Fruit fly (Drosophila melanogaster) S2 (cell line): Measurements from ENCODE around the gene ZIPIC.

ENCODE experiments used
- CG8478 ChIP-seq: fragments of >200 bp; optimal IDR thresholded peaks from 2 replicates; lab custom pipeline; 2018
- CTCF ChIP-seq, 2 experiments: fragments of >200 bp; optimal IDR thresholded peaks; 2 replicates each; lab custom pipeline; 2018

The ZIPIC gene

DNA sequence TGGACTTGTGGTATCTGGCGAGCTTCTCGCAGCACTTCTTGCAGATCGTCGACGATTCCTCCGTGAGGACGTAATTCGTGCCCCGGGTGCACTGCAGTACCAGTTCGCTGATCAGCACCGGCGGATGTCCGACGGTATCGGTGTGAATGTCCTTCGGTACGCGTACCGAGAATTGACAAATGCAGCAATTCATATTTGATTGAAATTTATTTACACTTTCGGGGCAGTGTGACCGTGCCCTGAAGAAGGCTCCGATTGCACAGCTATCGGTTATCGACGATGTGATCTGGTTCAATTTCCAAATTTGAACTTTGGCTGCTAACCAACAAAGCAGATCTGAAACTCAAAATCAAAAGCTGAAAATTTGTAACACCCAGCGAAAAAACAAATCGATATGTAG is at the start of gene ZIPIC:
ZIPIC (minus strand) TSS at position 262 of the 400 bp plus-strand sequence.
- TF ChIP-seq CTCF (optimal IDR thresholded peaks at IDR 0.05; lab: Kevin White, UChicago) (no peak), CG8478 (lab: Kevin White, UChicago) (no peak)

DNA sequence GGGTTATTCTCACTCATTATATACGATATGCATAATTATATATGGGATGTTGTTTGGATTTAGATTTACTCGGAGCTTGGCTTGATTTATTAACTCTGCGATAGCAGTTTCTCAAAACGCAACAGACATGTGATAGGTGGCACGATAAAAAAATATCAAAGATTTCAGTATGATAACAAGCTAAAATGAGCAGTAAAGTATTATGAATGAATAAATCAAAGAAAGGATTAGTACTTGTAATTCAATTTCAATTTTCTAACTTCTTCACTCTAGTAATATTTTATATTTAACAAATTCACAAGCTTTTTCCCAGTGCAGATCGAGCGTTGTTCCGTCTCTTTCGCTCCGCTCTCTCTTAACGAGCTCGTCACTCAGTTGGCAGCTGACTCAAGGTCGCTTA is 47.5 kb upstream of the ZIPIC start:
- TF ChIP-seq CG8478 (lab: Kevin White, UChicago) (no peak), CTCF (optimal IDR thresholded peaks at IDR 0.05; lab: Kevin White, UChicago) (no peak)

DNA sequence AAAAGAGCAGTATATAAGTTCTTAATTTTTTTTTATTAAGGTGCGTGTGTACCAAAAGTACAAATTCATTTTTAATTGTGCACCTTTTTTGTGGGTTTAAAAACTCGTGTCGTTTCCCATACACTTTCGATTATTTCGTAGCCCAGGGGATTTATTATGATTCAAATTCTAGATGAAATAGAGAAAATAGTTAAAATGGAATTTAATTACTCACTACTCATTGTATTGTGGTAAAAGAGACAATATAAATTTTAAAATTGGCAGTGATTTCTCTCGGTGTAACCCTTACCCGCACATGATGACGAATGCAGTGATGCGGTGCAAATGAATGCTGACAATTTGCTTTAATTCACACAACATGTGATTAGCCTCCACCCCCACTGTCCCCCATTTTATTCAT is 46.5 kb upstream of the ZIPIC start:
- no peak for TF ChIP-seq CG8478 (lab: Kevin White, UChicago)

dm6 chr3R:30076088-30076487 is 39.4 kb upstream of the ZIPIC start:
- TF ChIP-seq CG8478 (lab: Kevin White, UChicago) (no peak), CTCF (optimal IDR thresholded peaks at IDR 0.05; lab: Kevin White, UChicago) (no peak)

- no peak for TF ChIP-seq CTCF (optimal IDR thresholded peaks at IDR 0.05; lab: Kevin White, UChicago)
- no peak for TF ChIP-seq CG8478 (lab: Kevin White, UChicago)
These were observed 35.2 kb upstream of the ZIPIC start for dm6 chr3R:30071827-30072226.

DNA sequence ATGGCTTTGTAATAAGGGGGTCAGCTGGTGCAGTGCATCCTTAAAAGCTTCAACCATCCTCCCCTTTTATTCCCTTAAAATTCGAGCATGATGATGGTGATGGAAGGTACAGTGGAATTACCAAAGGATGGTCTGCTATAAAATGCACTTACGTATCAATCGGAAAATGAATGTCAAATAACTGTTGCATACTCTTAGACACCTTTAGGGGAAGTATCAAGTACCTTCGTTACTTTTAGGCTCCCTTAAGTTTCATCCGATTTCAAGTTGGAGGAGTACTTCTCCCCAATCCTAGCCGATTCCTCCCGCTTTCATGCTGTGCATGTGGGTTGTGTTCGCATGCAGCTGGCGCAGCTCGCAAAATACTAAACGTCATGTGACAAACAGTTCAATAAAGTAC is 33.5 kb upstream of the ZIPIC start:
- TF ChIP-seq CTCF (optimal IDR thresholded peaks at IDR 0.05; lab: Kevin White, UChicago) (no peak), CG8478 (lab: Kevin White, UChicago) (no peak)

DNA sequence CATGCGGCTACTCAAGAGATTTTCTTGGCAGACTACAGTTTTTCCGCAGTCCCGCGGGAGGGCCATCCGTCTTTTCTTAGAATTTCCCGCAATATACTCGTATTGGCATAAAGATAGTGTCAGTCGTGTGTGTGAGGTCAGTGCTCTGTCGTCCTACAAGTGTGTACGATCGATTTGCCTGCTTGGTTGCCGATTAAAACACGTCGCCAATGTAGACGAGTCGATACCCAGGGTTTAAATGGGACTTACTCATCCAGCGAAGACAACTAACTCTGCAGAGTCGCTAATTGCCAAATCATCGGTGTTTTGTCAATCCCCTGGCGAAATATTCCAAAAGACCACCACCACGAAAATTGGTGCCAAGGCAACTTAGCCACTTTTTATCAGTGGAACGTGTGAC is 29.3 kb upstream of the ZIPIC start:
- no peak for TF ChIP-seq CTCF (optimal IDR thresholded peaks at IDR 0.05; lab: Kevin White, UChicago)

- TF ChIP-seq CG8478 (lab: Kevin White, UChicago) (no peak), CTCF (optimal IDR thresholded peaks at IDR 0.05; lab: Kevin White, UChicago) (no peak)
These were observed 27.0 kb upstream of the ZIPIC start for dm6 chr3R:30063704-30064103.

- TF ChIP-seq CG8478 (lab: Kevin White, UChicago) (no peak), CTCF (optimal IDR thresholded peaks at IDR 0.05; lab: Kevin White, UChicago) (no peak)
These were observed 25.9 kb upstream of the ZIPIC start for dm6 chr3R:30062543-30062942.

DNA sequence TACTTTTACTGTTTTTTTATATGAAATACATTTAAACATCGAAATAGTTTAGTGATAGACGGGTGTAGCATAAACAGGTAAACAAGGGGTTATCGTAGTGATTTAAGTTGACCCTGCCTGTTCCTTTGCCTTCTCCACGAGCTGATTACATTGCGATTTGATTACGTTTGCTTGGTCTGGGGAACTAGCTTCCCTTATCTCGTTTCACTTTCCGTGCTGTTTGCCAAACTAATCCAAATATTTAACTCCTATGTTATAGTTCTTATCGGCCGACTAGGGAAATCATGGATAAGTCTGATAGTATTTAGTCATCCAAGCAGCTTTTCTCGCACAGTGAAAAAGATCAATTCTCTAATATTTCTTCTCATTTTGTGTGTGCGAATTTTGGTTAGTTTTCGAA is 25.3 kb upstream of the ZIPIC start:
- TF ChIP-seq CG8478 (lab: Kevin White, UChicago) (no peak), CTCF (optimal IDR thresholded peaks at IDR 0.05; lab: Kevin White, UChicago) (no peak)

DNA sequence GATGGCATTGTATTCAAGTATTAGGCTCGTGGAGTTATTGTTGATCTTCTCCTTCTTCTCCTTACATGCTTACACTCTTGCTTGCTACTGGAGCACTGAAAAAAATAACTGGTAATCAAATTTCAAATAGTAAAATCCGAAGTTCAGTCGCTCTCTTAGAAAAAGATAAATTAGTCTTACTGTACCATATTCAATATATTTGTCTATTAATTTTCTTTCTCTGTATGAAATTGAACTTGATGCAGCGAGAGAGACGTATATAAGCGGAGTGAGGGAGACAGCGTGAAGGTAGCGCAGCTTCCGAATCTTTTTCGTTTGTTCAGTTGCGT is 24.4 kb upstream of the ZIPIC start:
- TF ChIP-seq CG8478 (lab: Kevin White, UChicago) (no peak), CTCF (optimal IDR thresholded peaks at IDR 0.05; lab: Kevin White, UChicago) (no peak)

DNA sequence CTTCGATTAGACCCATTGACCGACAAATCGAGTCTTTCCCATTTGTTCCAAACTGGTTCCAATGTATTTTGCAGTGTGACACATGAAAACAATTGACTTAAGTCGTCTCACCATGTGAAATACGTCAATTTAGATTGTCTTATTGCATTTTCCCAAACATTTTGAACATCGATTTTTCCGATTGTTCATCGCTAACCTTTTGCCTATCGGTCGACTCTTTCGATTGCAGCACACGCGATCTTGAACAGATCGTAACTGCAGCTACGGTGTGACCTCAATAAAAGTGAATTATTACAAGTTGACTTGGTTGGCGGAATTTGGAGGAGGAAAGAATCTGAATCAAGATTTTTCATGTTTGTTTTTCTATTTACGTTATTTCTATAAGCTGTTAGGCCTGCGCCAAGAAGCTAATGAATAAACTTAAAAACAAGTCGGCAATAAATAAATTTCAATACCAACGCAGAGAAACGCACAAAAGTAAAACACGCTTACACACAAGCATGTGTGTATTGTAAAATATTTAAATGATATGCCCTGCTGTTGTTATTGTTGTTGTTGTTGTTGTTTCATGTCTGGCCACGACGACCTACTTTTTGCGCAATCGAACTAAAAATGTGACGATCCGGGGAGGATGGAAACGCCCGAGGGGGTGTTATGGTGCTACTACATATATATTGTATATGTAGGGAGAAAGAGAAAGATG is 23.9 kb upstream of the ZIPIC start:
- no peak for TF ChIP-seq CG8478 (lab: Kevin White, UChicago)
- TF ChIP-seq CTCF (optimal IDR thresholded peaks at IDR 0.05; lab: Kevin White, UChicago), result no peak

DNA sequence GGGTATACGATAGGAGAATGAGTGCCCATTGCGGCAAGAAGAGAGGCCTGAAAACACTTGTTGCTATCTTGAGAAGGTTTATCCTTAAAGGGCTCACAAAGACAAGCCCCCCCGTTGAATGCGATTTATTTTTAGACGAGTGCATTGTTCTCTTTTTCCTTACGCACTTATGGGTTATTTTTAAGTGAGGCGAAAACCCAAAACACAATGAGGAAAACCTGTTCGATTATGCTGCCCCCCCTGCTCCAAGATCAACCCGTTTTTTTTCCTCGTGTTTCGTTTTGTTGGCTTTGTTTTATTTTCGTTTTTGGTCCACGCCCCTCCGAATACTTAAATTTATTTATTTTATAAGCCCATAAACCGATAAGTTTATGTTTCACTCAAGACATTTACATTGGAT is 23.3 kb upstream of the ZIPIC start:
- TF ChIP-seq CG8478 (lab: Kevin White, UChicago) (no peak), CTCF (optimal IDR thresholded peaks at IDR 0.05; lab: Kevin White, UChicago) (no peak)

DNA sequence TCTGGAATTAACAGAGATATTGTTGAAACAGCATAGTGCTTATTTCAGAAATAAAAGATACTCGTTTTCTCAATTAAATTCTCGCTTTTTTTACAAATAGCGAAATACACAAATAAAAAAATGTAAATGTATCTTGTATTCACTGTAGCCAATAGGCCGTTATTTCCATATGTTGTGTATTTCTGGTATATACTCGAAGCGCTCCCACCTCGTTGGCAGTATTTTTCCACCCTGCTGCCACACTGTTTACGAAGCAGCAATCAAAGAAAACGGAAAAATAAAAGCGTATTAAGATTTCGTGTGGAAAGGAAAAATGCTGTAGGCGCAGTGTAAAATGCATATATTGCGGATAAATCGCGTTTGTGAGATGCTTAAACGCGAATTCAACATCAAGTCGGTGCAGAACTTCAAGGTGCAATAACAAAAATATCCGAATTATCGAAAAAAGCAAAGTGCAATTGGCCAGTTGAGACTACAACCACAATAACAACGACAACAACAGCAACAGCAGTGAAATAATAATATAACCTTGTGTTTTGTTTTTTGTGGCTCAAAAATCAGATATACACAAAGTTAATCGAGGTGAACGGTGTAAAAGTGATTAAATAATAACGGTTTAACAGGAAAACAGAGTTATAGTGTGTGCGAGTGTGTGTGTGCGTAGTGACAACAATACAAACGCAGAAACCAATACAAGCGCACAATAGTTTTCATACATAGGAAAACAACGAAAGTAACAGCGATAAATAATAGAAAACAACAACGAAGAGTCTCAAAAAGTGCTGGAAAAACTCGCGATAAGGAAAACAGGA is 21.6 kb upstream of the ZIPIC start, which contains the start of gene sima:
sima (plus strand) TSS at position 255 of the 812 bp plus-strand sequence.
- TF ChIP-seq CG8478 (lab: Kevin White, UChicago) (no peak), CTCF (optimal IDR thresholded peaks at IDR 0.05; lab: Kevin White, UChicago) (peak in 1 of 2 experiments; percentile 20)

- no peak for TF ChIP-seq CTCF (optimal IDR thresholded peaks at IDR 0.05; lab: Kevin White, UChicago)
- TF ChIP-seq CG8478 (lab: Kevin White, UChicago), result no peak
These were observed 20.0 kb upstream of the ZIPIC start, which contains the start of the genes CG7950 and Rpp14a for dm6 chr3R:30056592-30057135. Gene CG7950, plus strand, starts transcription at chr3R:30056859. Gene Rpp14a, plus strand, starts transcription at chr3R:30056859.
